Fruit fly (Drosophila melanogaster) whole organism, embryonic: ENCODE measurements around the gene TTLL15.
A peak's percentile ranks its signal among the peaks of the same experiment; 100 is the strongest.

Experiments used
- Aef1 ChIP-seq: fragments of 200-800 bp; sonication (Bioruptor generic); IDR thresholded peaks from 3 replicates; pipeline ENCODE4 v1.3.6; 2022; ENCODE audit warnings: missing biosample characterization, missing genetic modification characterization
- Atf6 ChIP-seq: fragments of 200-800 bp; sonication (Bioruptor generic); IDR thresholded peaks from 2 replicates; pipeline ENCODE4 v1.3.6; 2022; ENCODE audit warnings: missing biosample characterization, missing genetic modification characterization
- Bdp1 ChIP-seq: fragments of 200-800 bp; sonication (Bioruptor generic); optimal IDR thresholded peaks from 3 replicates; lab custom pipeline; 2016; ENCODE audit warnings: missing biosample characterization, missing genetic modification characterization
- C15 ChIP-seq: fragments of 200-800 bp; sonication (Bioruptor generic); IDR thresholded peaks from 3 replicates; pipeline ENCODE4 v1.3.6; 2022; ENCODE audit warnings: missing biosample characterization, missing genetic modification characterization
- CG10209 ChIP-seq: fragments of 200-800 bp; sonication (Bioruptor generic); optimal IDR thresholded peaks from 3 replicates; lab custom pipeline; 2017; ENCODE audit warnings: missing biosample characterization, mild to moderate bottlenecking, missing genetic modification characterization, missing genetic modification reagents
- CG12071 ChIP-seq: fragments of 200-800 bp; sonication (Bioruptor generic); optimal IDR thresholded peaks from 3 replicates; lab custom pipeline; 2018; ENCODE audit warnings: missing biosample characterization, mild to moderate bottlenecking, missing genetic modification characterization
- CG13424 ChIP-seq: fragments of 200-800 bp; sonication (Bioruptor generic); optimal IDR thresholded peaks from 2 replicates; lab custom pipeline; 2019; ENCODE audit warnings: missing biosample characterization, mild to moderate bottlenecking, missing genetic modification characterization, moderate library complexity
- CG14965 ChIP-seq: fragments of 200-800 bp; sonication (Bioruptor generic); optimal IDR thresholded peaks from 2 replicates; lab custom pipeline; 2016; ENCODE audit warnings: missing biosample characterization, missing genetic modification characterization, borderline replicate concordance
- CG15514 ChIP-seq: fragments of 200-800 bp; sonication (Bioruptor generic); optimal IDR thresholded peaks from 3 replicates; lab custom pipeline; 2017; ENCODE audit warnings: missing biosample characterization, missing genetic modification characterization, mild to moderate bottlenecking, moderate library complexity, missing genetic modification reagents
- CG17359 ChIP-seq: fragments of 200-800 bp; sonication (Bioruptor generic); optimal IDR thresholded peaks from 3 replicates; lab custom pipeline; 2018; ENCODE audit warnings: missing biosample characterization, mild to moderate bottlenecking, missing genetic modification characterization, moderate library complexity
- CG17568 ChIP-seq: fragments of 200-800 bp; sonication (Bioruptor generic); optimal IDR thresholded peaks from 2 replicates; lab custom pipeline; 2018; ENCODE audit warnings: missing biosample characterization, mild to moderate bottlenecking, missing genetic modification characterization, moderate library complexity
- CG30431 ChIP-seq: fragments of 200-800 bp; sonication (Bioruptor generic); optimal IDR thresholded peaks from 2 replicates; lab custom pipeline; 2017; ENCODE audit warnings: missing biosample characterization, missing genetic modification characterization
- CG3065 ChIP-seq: fragments of 200-800 bp; sonication (Bioruptor generic); optimal IDR thresholded peaks from 2 replicates; lab custom pipeline; 2016; ENCODE audit warnings: missing biosample characterization, missing genetic modification characterization
- CG6272 ChIP-seq: fragments of 200-800 bp; sonication (Bioruptor generic); IDR thresholded peaks from 2 replicates; pipeline ENCODE4 v1.3.6; 2022; ENCODE audit warnings: missing biosample characterization, missing genetic modification characterization
- CG6765 ChIP-seq: fragments of 200-800 bp; sonication (Bioruptor generic); optimal IDR thresholded peaks from 3 replicates; lab custom pipeline; 2017; ENCODE audit warnings: missing biosample characterization, mild to moderate bottlenecking, missing genetic modification characterization
- CG6791 ChIP-seq: fragments of 200-800 bp; sonication (Bioruptor generic); IDR thresholded peaks from 3 replicates; pipeline ENCODE4 v1.3.6; 2022; ENCODE audit warnings: missing biosample characterization, missing genetic modification characterization; ENCODE audit not compliant: partially characterized antibody
- CG7271 ChIP-seq: fragments of 200-800 bp; sonication (Bioruptor generic); optimal IDR thresholded peaks from 2 replicates; lab custom pipeline; 2018; ENCODE audit warnings: missing biosample characterization, mild to moderate bottlenecking, missing genetic modification characterization, moderate library complexity
- CG7372 ChIP-seq: fragments of 200-800 bp; sonication (Bioruptor generic); IDR thresholded peaks from 2 replicates; pipeline ENCODE4 v1.3.6; 2022; ENCODE audit warnings: missing biosample characterization, missing genetic modification characterization
- CG7556 ChIP-seq: fragments of 200-800 bp; sonication (Bioruptor generic); optimal IDR thresholded peaks from 2 replicates; lab custom pipeline; 2017; ENCODE audit warnings: missing biosample characterization, mild to moderate bottlenecking, missing genetic modification characterization
- CG7839 ChIP-seq: fragments of 200-800 bp; sonication (Bioruptor generic); optimal IDR thresholded peaks from 3 replicates; lab custom pipeline; 2018; ENCODE audit warnings: missing biosample characterization, mild to moderate bottlenecking, missing genetic modification characterization, moderate library complexity
- CG9727 ChIP-seq: fragments of 200-800 bp; sonication (Bioruptor generic); optimal IDR thresholded peaks from 3 replicates; lab custom pipeline; 2017; ENCODE audit warnings: missing biosample characterization, mild to moderate bottlenecking, missing genetic modification characterization
- CG9932 ChIP-seq: fragments of 200-800 bp; sonication (Bioruptor generic); IDR thresholded peaks from 2 replicates; pipeline ENCODE4 v1.3.6; 2022; ENCODE audit warnings: missing biosample characterization, missing genetic modification characterization
- D ChIP-seq, 2 experiments: fragments of 200-800 bp in 1 of 2; fragments of >200 bp in 1 of 2; sonication (Bioruptor generic) in 1 of 2; optimal IDR thresholded peaks; 2 replicates in 1 of 2; 3 replicates in 1 of 2; lab custom pipeline; 2017; ENCODE audit warnings: mild to moderate bottlenecking in 1 of 2, missing biosample characterization in 1 of 2, missing genetic modification characterization in 1 of 2, missing genetic modification reagents in 1 of 2
- Dfd ChIP-seq, 2 experiments: fragments of >200 bp; optimal IDR thresholded peaks; 2 replicates each; lab custom pipeline; 2017; ENCODE audit warnings: missing biosample characterization in 2 of 2, missing genetic modification characterization in 2 of 2
- Dll ChIP-seq: fragments of 200-800 bp; sonication (Bioruptor generic); IDR thresholded peaks from 4 replicates; pipeline ENCODE4 v1.3.6; 2022; ENCODE audit warnings: missing biosample characterization, missing genetic modification characterization; ENCODE audit not compliant: partially characterized antibody
- E2f1 ChIP-seq: fragments of 200-800 bp; sonication (Bioruptor generic); IDR thresholded peaks from 2 replicates; pipeline ENCODE4 v1.3.6; 2022; ENCODE audit warnings: missing biosample characterization, missing genetic modification characterization
- Hmr ChIP-seq: fragments of 200-800 bp; sonication (Bioruptor generic); optimal IDR thresholded peaks from 3 replicates; lab custom pipeline; 2017; ENCODE audit warnings: mild to moderate bottlenecking, missing biosample characterization, missing genetic modification reagents, missing genetic modification characterization
- Poxn ChIP-seq: fragments of 200-800 bp; sonication (Bioruptor generic); IDR thresholded peaks from 2 replicates; pipeline ENCODE4 v1.3.6; 2022; ENCODE audit warnings: missing biosample characterization, missing genetic modification characterization
- Ravus ChIP-seq: fragments of 200-800 bp; sonication (Bioruptor generic); IDR thresholded peaks from 2 replicates; pipeline ENCODE4 v1.3.6; 2022; ENCODE audit warnings: missing biosample characterization, missing genetic modification characterization
- Rx ChIP-seq: fragments of 200-800 bp; sonication (Bioruptor generic); IDR thresholded peaks from 2 replicates; pipeline ENCODE4 v1.3.6; 2022; ENCODE audit warnings: missing biosample characterization, missing genetic modification characterization
- Sox100B ChIP-seq: fragments of 200-800 bp; sonication (Bioruptor generic); optimal IDR thresholded peaks from 3 replicates; lab custom pipeline; 2018; ENCODE audit warnings: missing biosample characterization, mild to moderate bottlenecking, missing genetic modification characterization
- Spps ChIP-seq: fragments of 200-800 bp; sonication (Bioruptor generic); optimal IDR thresholded peaks from 2 replicates; lab custom pipeline; 2018; ENCODE audit warnings: missing biosample characterization, mild to moderate bottlenecking, missing genetic modification characterization
- Usf ChIP-seq: fragments of 200-800 bp; sonication (Bioruptor generic); optimal IDR thresholded peaks from 2 replicates; lab custom pipeline; 2017; ENCODE audit warnings: missing genotype, missing biosample characterization, missing genetic modification characterization
- al ChIP-seq: fragments of 200-800 bp; sonication (Bioruptor generic); IDR thresholded peaks from 2 replicates; pipeline ENCODE4 v1.3.6; 2022; ENCODE audit warnings: missing biosample characterization, missing genetic modification characterization
- bsh ChIP-seq, 2 experiments: fragments of 200-800 bp; sonication (Bioruptor generic); optimal IDR thresholded peaks; 2 replicates each; lab custom pipeline; 2017 to 2018; ENCODE audit warnings: mild to moderate bottlenecking in 2 of 2, missing biosample characterization in 2 of 2, missing genetic modification characterization in 2 of 2, moderate library complexity in 1 of 2
- cad ChIP-seq: fragments of >200 bp; optimal IDR thresholded peaks from 2 replicates; lab custom pipeline; 2017; ENCODE audit warnings: missing biosample characterization, missing genetic modification characterization
- dmrt11E ChIP-seq: fragments of 200-800 bp; sonication (Bioruptor generic); optimal IDR thresholded peaks from 3 replicates; lab custom pipeline; 2018; ENCODE audit warnings: missing biosample characterization, mild to moderate bottlenecking, missing genetic modification characterization, moderate library complexity
- dysf ChIP-seq: fragments of 200-800 bp; sonication (Bioruptor generic); IDR thresholded peaks from 3 replicates; pipeline ENCODE4 v1.3.6; 2022; ENCODE audit warnings: missing biosample characterization, missing genetic modification characterization
- fd96Cb ChIP-seq: fragments of 200-800 bp; sonication (Bioruptor generic); optimal IDR thresholded peaks from 2 replicates; lab custom pipeline; 2018; ENCODE audit warnings: missing biosample characterization, mild to moderate bottlenecking, missing genetic modification characterization, moderate library complexity
- gsb-n ChIP-seq: fragments of 200-800 bp; sonication (Bioruptor generic); optimal IDR thresholded peaks from 3 replicates; lab custom pipeline; 2018; ENCODE audit warnings: missing biosample characterization, mild to moderate bottlenecking, missing genetic modification characterization
- ind ChIP-seq: fragments of 200-800 bp; sonication (Bioruptor generic); optimal IDR thresholded peaks from 3 replicates; lab custom pipeline; 2016; ENCODE audit warnings: missing biosample characterization, missing genetic modification characterization
- insv ChIP-seq, 2 experiments: fragments of 200-800 bp; sonication (Bioruptor generic); optimal IDR thresholded peaks; 3 replicates each; lab custom pipeline; 2016 to 2018; ENCODE audit warnings: missing biosample characterization in 2 of 2, missing genetic modification characterization in 2 of 2
- kay ChIP-seq: fragments of 200-800 bp; sonication (Bioruptor generic); optimal IDR thresholded peaks from 2 replicates; lab custom pipeline; 2016; ENCODE audit warnings: missing biosample characterization, missing genetic modification characterization
- lilli ChIP-seq: fragments of 200-800 bp; sonication (Bioruptor generic); optimal IDR thresholded peaks from 3 replicates; lab custom pipeline; 2016; ENCODE audit warnings: missing biosample characterization, missing genetic modification characterization
- nerfin-2 ChIP-seq: fragments of 200-800 bp; sonication (Bioruptor generic); IDR thresholded peaks from 2 replicates; pipeline ENCODE4 v1.3.6; 2022; ENCODE audit warnings: missing biosample characterization, missing genetic modification characterization; ENCODE audit not compliant: partially characterized antibody
- org-1 ChIP-seq: fragments of 200-800 bp; sonication (Bioruptor generic); optimal IDR thresholded peaks from 2 replicates; lab custom pipeline; 2017; ENCODE audit warnings: missing biosample characterization, missing genetic modification characterization
- sob ChIP-seq: fragments of 200-800 bp; sonication (Bioruptor generic); IDR thresholded peaks from 2 replicates; pipeline ENCODE4 v1.3.6; 2022; ENCODE audit warnings: missing biosample characterization, missing genetic modification characterization
- stwl ChIP-seq: fragments of 200-800 bp; sonication (Bioruptor generic); optimal IDR thresholded peaks from 3 replicates; lab custom pipeline; 2018; ENCODE audit warnings: missing biosample characterization, mild to moderate bottlenecking, missing genetic modification characterization, moderate library complexity
- usp ChIP-seq: fragments of >200 bp; optimal IDR thresholded peaks from 2 replicates; lab custom pipeline; 2017; ENCODE audit warnings: missing biosample characterization, missing genetic modification characterization
- vvl ChIP-seq: fragments of 200-800 bp; sonication (Bioruptor generic); IDR thresholded peaks from 2 replicates; pipeline ENCODE4 v1.3.6; 2022; ENCODE audit warnings: missing biosample characterization, missing genetic modification characterization

TTLL15 gene

DNA sequence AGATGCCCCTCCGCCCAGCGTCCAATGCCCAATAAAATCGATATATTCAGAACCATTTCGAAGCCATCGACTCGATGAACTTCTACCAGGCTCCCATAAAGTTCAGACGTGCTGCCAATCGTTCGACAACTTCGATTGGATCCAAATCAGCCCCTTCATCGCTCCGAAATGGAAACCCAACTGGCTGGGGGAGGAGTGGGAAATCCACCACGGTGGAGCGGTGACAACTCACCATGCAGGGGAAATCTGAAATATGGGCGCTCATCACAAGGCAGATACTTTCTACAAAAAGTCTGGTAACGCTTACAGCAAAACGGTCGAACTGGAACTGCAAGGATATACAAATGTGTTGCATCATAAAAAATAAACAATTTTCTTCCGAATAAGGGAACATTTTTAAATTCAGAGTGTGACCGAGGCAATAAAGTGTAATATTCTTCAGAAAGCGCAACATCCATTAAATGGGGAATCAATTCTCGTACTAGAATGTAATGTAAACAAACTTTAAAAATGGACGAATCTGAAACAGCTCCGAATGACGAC lies 37.2 kb downstream of the TTLL15 start, which contains the start of gene CG4565 (continued):
- no peak for TF ChIP-seq CG6272 (GFP tag; lab: Robert Waterston, UW)
- TF ChIP-seq D (optimal IDR thresholded peaks at IDR 0.05; lab: Kevin White, UChicago), result no peak
- no peak for TF ChIP-seq D (GFP tag; optimal IDR thresholded peaks at IDR 0.05; lab: Kevin White, UChicago)
- TF ChIP-seq org-1, result no peak
- TF ChIP-seq CG17568 (GFP tag; lab: Kevin White, UChicago), result no peak
- TF ChIP-seq CG15514 (GFP tag; lab: Kevin White, UChicago), result peak; percentile 87
- TF ChIP-seq Ravus (GFP tag; lab: Robert Waterston, UW), result no peak
- TF ChIP-seq gsb-n, result no peak
- TF ChIP-seq usp (GFP tag; lab: Kevin White, UChicago), result no peak
- no peak for TF ChIP-seq cad (GFP tag; lab: Kevin White, UChicago)
- TF ChIP-seq vvl (GFP tag; lab: Robert Waterston, UW), result peak; percentile 22; the same call in 1 of the 2 replicates
- TF ChIP-seq CG9932 (GFP tag; lab: Robert Waterston, UW), result no peak
- TF ChIP-seq stwl (tag; lab: Kevin White, UChicago), result peak; percentile 76
- TF ChIP-seq ind (GFP tag; lab: Kevin White, UChicago), result no peak
- TF ChIP-seq CG13424 (tag; lab: Kevin White, UChicago), result no peak
- no peak for TF ChIP-seq bsh (GFP tag; optimal IDR thresholded peaks at IDR 0.05; lab: Kevin White, UChicago)
- peak; percentile 25 for TF ChIP-seq CG6765 (GFP tag; lab: Kevin White, UChicago)
- TF ChIP-seq Rx (GFP tag; lab: Robert Waterston, UW), result no peak
- TF ChIP-seq nerfin-2 (GFP tag; lab: Robert Waterston, UW), result no peak
- no peak for TF ChIP-seq Poxn (GFP tag; lab: Robert Waterston, UW)
- peak; percentile 33; the same call in 1 of the 2 replicates for TF ChIP-seq Atf6 (GFP tag; lab: Robert Waterston, UW)
- no peak for TF ChIP-seq CG9727
- no peak for TF ChIP-seq Bdp1
- TF ChIP-seq dysf (GFP tag; lab: Robert Waterston, UW), result no peak
- TF ChIP-seq CG7372 (GFP tag; lab: Robert Waterston, UW), result no peak
- no peak for TF ChIP-seq Spps (tag; lab: Kevin White, UChicago)
- TF ChIP-seq Dll, result peak; percentile 61
- peak; percentile 31 for TF ChIP-seq Hmr (GFP tag; lab: Kevin White, UChicago)
- TF ChIP-seq Usf (GFP tag; lab: Kevin White, UChicago), result no peak
- no peak for TF ChIP-seq CG10209 (GFP tag; lab: Kevin White, UChicago)
- no peak for TF ChIP-seq al (GFP tag; lab: Robert Waterston, UW)
- TF ChIP-seq CG3065 (GFP tag; lab: Kevin White, UChicago), result no peak
- no peak for TF ChIP-seq fd96Cb
- TF ChIP-seq kay (GFP tag; lab: Kevin White, UChicago), result no peak
- TF ChIP-seq sob (GFP tag; lab: Robert Waterston, UW), result no peak
- no peak for TF ChIP-seq CG12071 (GFP tag; lab: Kevin White, UChicago)
- TF ChIP-seq CG7839 (tag; lab: Kevin White, UChicago), result no peak
- TF ChIP-seq Dfd (GFP tag; optimal IDR thresholded peaks at IDR 0.05; lab: Kevin White, UChicago), result no peak
- no peak for TF ChIP-seq dmrt11E
- no peak for TF ChIP-seq lilli (GFP tag; lab: Kevin White, UChicago)
- TF ChIP-seq Sox100B (GFP tag; lab: Kevin White, UChicago), result no peak
- no peak for TF ChIP-seq CG7556 (GFP tag; lab: Kevin White, UChicago)
- no peak for TF ChIP-seq CG7271 (tag; lab: Kevin White, UChicago)
- no peak for TF ChIP-seq E2f1 (GFP tag; lab: Robert Waterston, UW)
- peak in 1 of 2 experiments; percentile 19 for TF ChIP-seq insv (GFP tag; optimal IDR thresholded peaks at IDR 0.05; lab: Kevin White, UChicago)
- no peak for TF ChIP-seq CG14965 (GFP tag; lab: Kevin White, UChicago)
- no peak for TF ChIP-seq C15 (GFP tag; lab: Robert Waterston, UW)
- TF ChIP-seq CG17359 (tag; lab: Kevin White, UChicago), result no peak
- TF ChIP-seq CG30431 (GFP tag; lab: Kevin White, UChicago), result no peak
- no peak for TF ChIP-seq Aef1 (GFP tag; lab: Robert Waterston, UW)
- peak; percentile 53; the same call in 1 of the 3 replicates for TF ChIP-seq CG6791 (GFP tag; lab: Robert Waterston, UW)
